Worm (Caenorhabditis elegans) whole organism, L2 larva: Measurements from ENCODE around the gene nstp-6.
A peak's percentile ranks its signal among the peaks of the same experiment; 100 is the strongest.
"Not testable (repeated sequence)": the region's sequence is repeated elsewhere in the genome, so short reads cannot be mapped to it uniquely, and the experiment has no call there.

ENCODE experiments used
- C34F6.9 ChIP-seq: fragments of 150-350 bp; optimal IDR thresholded peaks from 2 replicates; lab custom pipeline; 2014; ENCODE audit warnings: missing biosample characterization, missing genetic modification characterization
- F13H6.1 ChIP-seq: sonication (generic microtip); optimal IDR thresholded peaks from 2 replicates; lab custom pipeline; 2016; ENCODE audit warnings: missing genetic modification characterization, missing compliant biosample characterization
- R02D3.7 ChIP-seq: fragments of 150-350 bp; optimal IDR thresholded peaks from 2 replicates; lab custom pipeline; 2014; ENCODE audit warnings: missing biosample characterization, missing genetic modification characterization
- Y55F3AM.14 ChIP-seq: fragments of 200-800 bp; sonication (Bioruptor generic); optimal IDR thresholded peaks from 2 replicates; lab custom pipeline; 2018; ENCODE audit warnings: mild to moderate bottlenecking, missing genetic modification characterization, missing compliant biosample characterization
- ZK546.5 ChIP-seq: sonication (generic microtip); optimal IDR thresholded peaks from 2 replicates; lab custom pipeline; 2017; ENCODE audit warnings: missing biosample characterization, missing genetic modification characterization
- alr-1 ChIP-seq: fragments of 150-350 bp; optimal IDR thresholded peaks from 2 replicates; lab custom pipeline; 2014; ENCODE audit warnings: missing biosample characterization, missing genetic modification characterization
- aly-2 ChIP-seq: fragments of 150-350 bp; optimal IDR thresholded peaks from 2 replicates; lab custom pipeline; 2014; ENCODE audit warnings: missing biosample characterization, missing genetic modification characterization
- blmp-1 ChIP-seq: sonication (generic microtip); optimal IDR thresholded peaks from 2 replicates; lab custom pipeline; 2017; ENCODE audit warnings: missing genetic modification characterization, mild to moderate bottlenecking, missing compliant biosample characterization, antibody characterized with exemption, moderate library complexity; ENCODE audit not compliant: insufficient read depth
- ceh-16 ChIP-seq: fragments of 150-350 bp; optimal IDR thresholded peaks from 2 replicates; lab custom pipeline; 2014; ENCODE audit warnings: missing biosample characterization, missing genetic modification characterization
- crh-2 ChIP-seq: sonication (generic microtip); optimal IDR thresholded peaks from 2 replicates; lab custom pipeline; 2017; ENCODE audit warnings: missing biosample characterization, missing genetic modification characterization
- dmd-4 ChIP-seq: sonication (generic microtip); optimal IDR thresholded peaks from 2 replicates; lab custom pipeline; 2017; ENCODE audit warnings: missing biosample characterization, missing genetic modification characterization
- egl-27 ChIP-seq: sonication (generic microtip); optimal IDR thresholded peaks from 3 replicates; lab custom pipeline; 2017; ENCODE audit warnings: missing biosample characterization, missing genetic modification reagents, missing genetic modification characterization
- elt-1 ChIP-seq: fragments of 150-350 bp; optimal IDR thresholded peaks from 2 replicates; lab custom pipeline; 2014; ENCODE audit warnings: missing biosample characterization, missing genetic modification characterization
- fos-1 ChIP-seq: fragments of 150-350 bp; optimal IDR thresholded peaks from 2 replicates; lab custom pipeline; 2014; ENCODE audit warnings: missing biosample characterization, missing genetic modification characterization
- lin-11 ChIP-seq: fragments of 150-350 bp; sonication (generic microtip); optimal IDR thresholded peaks from 2 replicates; lab custom pipeline; 2014; ENCODE audit warnings: missing biosample characterization, missing genetic modification characterization, inconsistent platforms, mixed read lengths
- lin-13 ChIP-seq: fragments of 150-350 bp; optimal IDR thresholded peaks from 2 replicates; lab custom pipeline; 2014; ENCODE audit warnings: missing biosample characterization, missing genetic modification reagents, missing genetic modification characterization
- lin-39 ChIP-seq: fragments of 150-350 bp; optimal IDR thresholded peaks from 2 replicates; lab custom pipeline; 2014; ENCODE audit warnings: missing biosample characterization, missing genetic modification reagents, missing genetic modification characterization
- lsy-2 ChIP-seq, 2 experiments: fragments of 150-350 bp in 1 of 2; sonication (generic microtip) in 1 of 2; optimal IDR thresholded peaks; 2 replicates each; lab custom pipeline; 2014 to 2017; ENCODE audit warnings: missing biosample characterization in 2 of 2, missing genetic modification characterization in 2 of 2
- mbf-1 ChIP-seq: sonication (generic microtip); optimal IDR thresholded peaks from 2 replicates; lab custom pipeline; 2017; ENCODE audit warnings: missing biosample characterization, missing genetic modification characterization
- mdl-1 ChIP-seq, 2 experiments: fragments of 150-350 bp in 1 of 2; sonication (generic microtip) in 1 of 2; optimal IDR thresholded peaks; 2 replicates each; lab custom pipeline; 2017; ENCODE audit warnings: missing biosample characterization in 2 of 2, missing genetic modification characterization in 2 of 2
- nhr-11 ChIP-seq: fragments of 150-350 bp; optimal IDR thresholded peaks from 2 replicates; lab custom pipeline; 2014; ENCODE audit warnings: missing biosample characterization, missing genetic modification characterization
- nhr-129 ChIP-seq: fragments of 150-350 bp; optimal IDR thresholded peaks from 2 replicates; lab custom pipeline; 2014; ENCODE audit warnings: missing biosample characterization, missing genetic modification characterization
- nhr-23 ChIP-seq: fragments of 150-350 bp; optimal IDR thresholded peaks from 2 replicates; lab custom pipeline; 2014; ENCODE audit warnings: missing biosample characterization, missing genetic modification reagents, missing genetic modification characterization
- nhr-237 ChIP-seq: fragments of 150-350 bp; optimal IDR thresholded peaks from 2 replicates; lab custom pipeline; 2014; ENCODE audit warnings: missing biosample characterization, missing genetic modification characterization
- nhr-25 ChIP-seq: fragments of 150-350 bp; sonication (generic microtip); optimal IDR thresholded peaks from 3 replicates; lab custom pipeline; 2014; ENCODE audit warnings: missing biosample characterization, missing genetic modification characterization
- nhr-6 ChIP-seq: fragments of 150-350 bp; optimal IDR thresholded peaks from 2 replicates; lab custom pipeline; 2014; ENCODE audit warnings: missing biosample characterization, missing genetic modification characterization
- nhr-77 ChIP-seq: fragments of 150-350 bp; optimal IDR thresholded peaks from 2 replicates; lab custom pipeline; 2014; ENCODE audit warnings: missing biosample characterization, missing genetic modification characterization
- peb-1 ChIP-seq: fragments of 150-350 bp; optimal IDR thresholded peaks from 2 replicates; lab custom pipeline; 2014; ENCODE audit warnings: missing biosample characterization, missing genetic modification characterization
- sem-4 ChIP-seq: fragments of 150-350 bp; optimal IDR thresholded peaks from 2 replicates; lab custom pipeline; 2014; ENCODE audit warnings: missing biosample characterization, missing genetic modification reagents, missing genetic modification characterization
- skn-1 ChIP-seq: sonication (generic microtip); optimal IDR thresholded peaks from 2 replicates; lab custom pipeline; 2017; ENCODE audit warnings: missing biosample characterization, missing genetic modification characterization
- sma-9 ChIP-seq, 2 experiments: fragments of 150-350 bp in 1 of 2; sonication (generic microtip) in 1 of 2; optimal IDR thresholded peaks; 2 replicates each; lab custom pipeline; 2014 to 2016; ENCODE audit warnings: missing genetic modification characterization in 2 of 2, mild to moderate bottlenecking in 1 of 2, missing biosample characterization in 1 of 2, missing compliant biosample characterization in 1 of 2, missing genetic modification reagents in 1 of 2, moderate library complexity in 1 of 2
- snpc-4 ChIP-seq: fragments of 150-350 bp; optimal IDR thresholded peaks from 2 replicates; lab custom pipeline; 2014; ENCODE audit warnings: missing biosample characterization, missing genetic modification characterization
- unc-39 ChIP-seq: fragments of 150-350 bp; optimal IDR thresholded peaks from 2 replicates; lab custom pipeline; 2014; ENCODE audit warnings: missing biosample characterization, missing genetic modification characterization
- unc-55 ChIP-seq: fragments of 150-350 bp; sonication (generic microtip); optimal IDR thresholded peaks from 3 replicates; lab custom pipeline; 2014; ENCODE audit warnings: missing biosample characterization, missing genetic modification reagents, missing genetic modification characterization
- unc-62 ChIP-seq: fragments of 150-350 bp; optimal IDR thresholded peaks from 2 replicates; lab custom pipeline; 2014; ENCODE audit warnings: missing biosample characterization, missing genetic modification reagents, missing genetic modification characterization
- zag-1 ChIP-seq: fragments of 150-350 bp; optimal IDR thresholded peaks from 2 replicates; lab custom pipeline; 2014; ENCODE audit warnings: missing biosample characterization, missing genetic modification characterization
- ztf-1 ChIP-seq: fragments of 200-800 bp; sonication (Bioruptor generic); conservative IDR thresholded peaks from 2 replicates; pipeline ENCODE4 v1.3.6; 2022; ENCODE audit warnings: missing genetic modification characterization, missing compliant biosample characterization
- ztf-11 ChIP-seq: sonication (generic microtip); optimal IDR thresholded peaks from 2 replicates; lab custom pipeline; 2017; ENCODE audit warnings: missing biosample characterization, missing genetic modification characterization
- ztf-4 ChIP-seq: fragments of 150-350 bp; optimal IDR thresholded peaks from 2 replicates; lab custom pipeline; 2014; ENCODE audit warnings: missing biosample characterization, missing genetic modification characterization

The nstp-6 gene

DNA sequence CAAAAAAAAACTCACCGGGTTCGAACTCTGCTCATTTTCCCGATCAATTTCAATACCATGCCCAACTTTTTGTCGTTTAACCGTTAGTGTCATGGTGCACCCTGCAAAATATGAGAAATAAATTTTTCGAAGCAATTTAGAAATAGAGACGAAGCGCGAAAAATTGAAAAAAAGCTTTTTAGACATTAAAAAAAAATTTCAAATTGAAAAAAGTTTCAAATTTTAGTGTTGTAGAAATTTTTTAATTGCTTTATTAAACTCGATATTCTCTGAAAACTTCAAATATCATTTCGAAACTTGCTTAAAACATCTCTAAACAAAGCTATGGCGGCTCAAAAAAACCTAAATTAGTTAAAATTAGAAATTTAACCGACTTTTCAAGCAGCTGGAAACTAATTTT, at the start of gene nstp-6:
Gene nstp-6 (minus strand): TSS at position 101 of the 400 bp plus-strand sequence.
- no peak for TF ChIP-seq nhr-237
- TF ChIP-seq zag-1, result no peak
- no peak for TF ChIP-seq crh-2 (tag; lab: Kevin White, UChicago)
- no peak for TF ChIP-seq nhr-77 (tag; lab: Kevin White, UChicago)
- TF ChIP-seq unc-55 (GFP tag; lab: Kevin White, UChicago), result no peak
- TF ChIP-seq snpc-4 (tag; lab: Kevin White, UChicago), result no peak
- no peak for TF ChIP-seq egl-27 (tag; lab: Kevin White, UChicago)
- no peak for TF ChIP-seq mbf-1 (tag; lab: Kevin White, UChicago)
- TF ChIP-seq nhr-23, result no peak
- TF ChIP-seq sem-4 (tag; lab: Kevin White, UChicago), result no peak
- no peak for TF ChIP-seq ztf-1 (GFP tag; lab: Robert Waterston, UW)
- TF ChIP-seq nhr-6, result no peak
- no peak for TF ChIP-seq ztf-4 (tag; lab: Kevin White, UChicago)
- no peak for TF ChIP-seq ZK546.5 (tag; lab: Kevin White, UChicago)
- TF ChIP-seq, all 48 proteins: peak for 0

- TF ChIP-seq egl-27 (tag; lab: Kevin White, UChicago), result no peak
- no peak for TF ChIP-seq sem-4 (tag; lab: Kevin White, UChicago)
- TF ChIP-seq unc-39 (tag; lab: Kevin White, UChicago), result no peak
- TF ChIP-seq dmd-4 (tag; lab: Kevin White, UChicago), result no peak
- TF ChIP-seq ztf-11, result no peak
- TF ChIP-seq nhr-237, result no peak
- no peak for TF ChIP-seq nhr-23
- no peak for TF ChIP-seq crh-2 (tag; lab: Kevin White, UChicago)
- TF ChIP-seq mdl-1 (tag; optimal IDR thresholded peaks at IDR 0.05; lab: Kevin White, UChicago), result no peak
- TF ChIP-seq alr-1 (tag; lab: Kevin White, UChicago), result no peak
- TF ChIP-seq ztf-4 (tag; lab: Kevin White, UChicago), result no peak
- TF ChIP-seq nhr-11 (tag; lab: Kevin White, UChicago), result no peak
- TF ChIP-seq fos-1 (tag; lab: Kevin White, UChicago), result no peak
- no peak for TF ChIP-seq sma-9 (GFP tag; optimal IDR thresholded peaks at IDR 0.05; lab: Kevin White, UChicago)
- TF ChIP-seq sma-9 (tag; optimal IDR thresholded peaks at IDR 0.05; lab: Kevin White, UChicago), result no peak
- no peak for TF ChIP-seq skn-1 (tag; lab: Kevin White, UChicago)
- no peak for TF ChIP-seq lin-11 (tag; lab: Kevin White, UChicago)
- TF ChIP-seq elt-1, result no peak
- no peak for TF ChIP-seq snpc-4 (tag; lab: Kevin White, UChicago)
- no peak for TF ChIP-seq blmp-1
- no peak for TF ChIP-seq zag-1
These were observed 46.1 kb upstream of the nstp-6 start, which contains the start of gene taf-2 for ce11 chrIV:3593513-3593912. taf-2 (minus strand) TSS chrIV:3593613.

DNA sequence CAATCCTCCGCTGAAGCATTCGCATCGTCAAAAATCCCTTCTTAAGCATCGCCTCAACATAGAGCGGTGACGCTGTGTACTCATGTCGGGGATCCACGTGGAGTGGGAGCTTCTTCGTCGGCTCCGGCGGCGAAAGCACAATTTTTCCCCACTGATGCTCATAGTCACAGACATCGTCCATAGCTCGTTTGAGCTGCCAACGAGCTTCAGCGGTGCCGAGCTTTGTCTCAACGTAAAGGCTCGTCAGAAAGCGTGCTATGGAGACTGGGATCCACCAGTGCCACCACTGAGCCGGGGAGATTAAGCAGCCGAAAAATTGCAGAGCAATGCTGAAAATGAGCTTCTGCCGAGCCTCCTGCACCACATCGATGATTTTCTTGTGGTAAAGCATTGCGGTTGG, 43.4 kb upstream of the nstp-6 start:
- TF ChIP-seq sma-9 (GFP tag; optimal IDR thresholded peaks at IDR 0.05; lab: Kevin White, UChicago), result no peak
- no peak for TF ChIP-seq sma-9 (tag; optimal IDR thresholded peaks at IDR 0.05; lab: Kevin White, UChicago)
- no peak for TF ChIP-seq zag-1
- TF ChIP-seq nhr-11 (tag; lab: Kevin White, UChicago), result no peak
- no peak for TF ChIP-seq peb-1 (tag; lab: Kevin White, UChicago)
- no peak for TF ChIP-seq ZK546.5 (tag; lab: Kevin White, UChicago)
- no peak for TF ChIP-seq unc-39 (tag; lab: Kevin White, UChicago)
- no peak for TF ChIP-seq snpc-4 (tag; lab: Kevin White, UChicago)
- TF ChIP-seq skn-1 (tag; lab: Kevin White, UChicago), result no peak
- TF ChIP-seq ceh-16 (tag; lab: Kevin White, UChicago), result no peak
- no peak for TF ChIP-seq R02D3.7
- TF ChIP-seq nhr-77 (tag; lab: Kevin White, UChicago), result no peak
- TF ChIP-seq dmd-4 (tag; lab: Kevin White, UChicago), result no peak
- TF ChIP-seq ztf-1 (GFP tag; lab: Robert Waterston, UW), result no peak

- not testable (repeated sequence) for TF ChIP-seq lin-13; sem-4 (tag; lab: Kevin White, UChicago); mdl-1 (tag; optimal IDR thresholded peaks at IDR 0.05; lab: Kevin White, UChicago)
These were observed 35.4 kb upstream of the nstp-6 start, which contains the start of gene blos-7 for ce11 chrIV:3582806-3583205. blos-7 (minus strand) TSS chrIV:3582906.

DNA sequence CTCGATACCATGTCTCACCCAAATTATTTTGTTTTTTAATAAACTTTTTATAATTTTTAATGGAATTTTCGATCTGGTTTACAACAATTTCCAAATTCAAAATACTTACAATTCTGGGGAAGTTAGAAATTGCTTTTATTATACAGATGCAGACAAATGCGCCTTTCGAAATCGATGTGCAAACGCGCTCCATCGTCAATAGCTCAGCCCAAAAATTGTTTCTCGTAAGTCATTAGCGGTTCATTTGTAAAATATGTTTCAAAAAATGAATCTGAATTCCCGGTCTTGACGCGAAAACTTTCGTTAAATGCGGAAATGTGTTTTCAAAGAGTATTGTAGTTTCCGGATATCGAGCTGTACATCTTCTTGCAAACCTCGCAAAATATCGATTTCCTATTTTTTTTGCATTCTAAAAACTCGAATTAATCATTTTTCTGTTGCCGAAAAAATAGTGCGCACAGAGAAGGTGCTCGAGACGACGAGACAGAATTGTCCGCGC, 32.1 kb upstream of the nstp-6 start, which contains the start of gene Y37E11B.1:
Gene Y37E11B.1 (plus strand): TSS at position 145 of the 499 bp plus-strand sequence.
- no peak for TF ChIP-seq Y55F3AM.14 (GFP tag; lab: Kevin White, UChicago)
- no peak for TF ChIP-seq dmd-4 (tag; lab: Kevin White, UChicago)
- no peak for TF ChIP-seq fos-1 (tag; lab: Kevin White, UChicago)
- TF ChIP-seq ZK546.5 (tag; lab: Kevin White, UChicago), result no peak
- TF ChIP-seq nhr-25 (tag; lab: Kevin White, UChicago), result no peak
- no peak for TF ChIP-seq crh-2 (tag; lab: Kevin White, UChicago)
- peak; percentile 8 for TF ChIP-seq sem-4 (tag; lab: Kevin White, UChicago)
- no peak for TF ChIP-seq unc-62
- TF ChIP-seq lin-39, result no peak
- peak; percentile 10 for TF ChIP-seq C34F6.9
- TF ChIP-seq alr-1 (tag; lab: Kevin White, UChicago), result no peak
- TF ChIP-seq egl-27 (tag; lab: Kevin White, UChicago), result no peak
- TF ChIP-seq lsy-2 (tag; optimal IDR thresholded peaks at IDR 0.05; lab: Kevin White, UChicago), result peak in 1 of 2 experiments; percentile 34
- TF ChIP-seq ztf-11, result no peak
- TF ChIP-seq unc-55 (GFP tag; lab: Kevin White, UChicago), result peak; percentile 48
- TF ChIP-seq aly-2 (tag; lab: Kevin White, UChicago), result no peak
- no peak for TF ChIP-seq lin-11 (tag; lab: Kevin White, UChicago)
- TF ChIP-seq F13H6.1 (tag; lab: Kevin White, UChicago), result no peak
- TF ChIP-seq sma-9 (GFP tag; optimal IDR thresholded peaks at IDR 0.05; lab: Kevin White, UChicago), result no peak
- no peak for TF ChIP-seq sma-9 (tag; optimal IDR thresholded peaks at IDR 0.05; lab: Kevin White, UChicago)
- TF ChIP-seq nhr-129 (tag; lab: Kevin White, UChicago), result peak; percentile 15
- TF ChIP-seq, all 48 proteins: peak for 5
